Worm (Caenorhabditis elegans) whole organism, young adult: ENCODE data around the gene C26D10.4.

Source experiments
- C06A6.2 ChIP-seq: fragments of 200-800 bp; sonication (Bioruptor generic); conservative IDR thresholded peaks from 2 replicates; pipeline ENCODE4 v1.3.6; 2022; ENCODE audit warnings: missing genetic modification characterization, missing compliant biosample characterization
- D2030.7 ChIP-seq: fragments of 200-800 bp; sonication (Bioruptor generic); IDR thresholded peaks from 2 replicates; pipeline ENCODE4 v1.3.6; 2022; ENCODE audit warnings: missing genetic modification reagents, missing genetic modification characterization, missing compliant biosample characterization
- F23B12.7 ChIP-seq: sonication (generic microtip); optimal IDR thresholded peaks from 2 replicates; lab custom pipeline; 2017; ENCODE audit warnings: missing genetic modification characterization, mild to moderate bottlenecking, missing compliant biosample characterization, antibody characterized with exemption, moderate library complexity; ENCODE audit not compliant: insufficient read depth
- F33H1.4 ChIP-seq: fragments of 200-800 bp; sonication (Bioruptor generic); IDR thresholded peaks from 2 replicates; pipeline ENCODE4 v1.3.6; 2022; ENCODE audit warnings: missing genetic modification reagents, missing genetic modification characterization, missing compliant biosample characterization
- F37B4.10 ChIP-seq: fragments of 200-800 bp; sonication (Bioruptor generic); IDR thresholded peaks from 2 replicates; pipeline ENCODE4 v1.3.6; 2022; ENCODE audit warnings: missing genetic modification characterization, missing compliant biosample characterization
- F49E8.2 ChIP-seq: sonication (generic microtip); optimal IDR thresholded peaks from 3 replicates; lab custom pipeline; 2017; ENCODE audit warnings: missing genetic modification characterization, mild to moderate bottlenecking, missing compliant biosample characterization, antibody characterized with exemption, moderate library complexity; ENCODE audit not compliant: insufficient read depth
- F55B11.4 ChIP-seq: sonication (generic microtip); optimal IDR thresholded peaks from 2 replicates; lab custom pipeline; 2016; ENCODE audit warnings: missing compliant biosample characterization, missing genetic modification characterization, borderline replicate concordance; ENCODE audit not compliant: insufficient read depth
- Y79H2A.3 ChIP-seq: fragments of 200-800 bp; sonication (Bioruptor generic); conservative IDR thresholded peaks from 2 replicates; pipeline ENCODE4 v1.3.6; 2022; ENCODE audit warnings: missing genetic modification reagents, missing genetic modification characterization, missing compliant biosample characterization
- ZK185.1 ChIP-seq: sonication (generic microtip); optimal IDR thresholded peaks from 2 replicates; lab custom pipeline; 2016; ENCODE audit warnings: mild to moderate bottlenecking, missing genetic modification characterization, missing compliant biosample characterization; ENCODE audit not compliant: poor library complexity, severe bottlenecking
- aptf-2 ChIP-seq: fragments of 200-800 bp; sonication (Bioruptor generic); conservative IDR thresholded peaks from 2 replicates; pipeline ENCODE4 v1.3.6; 2022; ENCODE audit warnings: missing genetic modification reagents, missing genetic modification characterization, missing compliant biosample characterization
- aptf-3 ChIP-seq: fragments of 200-800 bp; sonication (Bioruptor generic); IDR thresholded peaks from 2 replicates; pipeline ENCODE4 v1.3.6; 2022; ENCODE audit warnings: missing genetic modification characterization, missing compliant biosample characterization
- atf-7 ChIP-seq: sonication (generic microtip); optimal IDR thresholded peaks from 2 replicates; lab custom pipeline; 2017; ENCODE audit warnings: mild to moderate bottlenecking, missing genetic modification characterization, missing compliant biosample characterization
- attf-3 ChIP-seq: fragments of 200-800 bp; sonication (Bioruptor generic); conservative IDR thresholded peaks from 2 replicates; pipeline ENCODE4 v1.3.6; 2022; ENCODE audit warnings: missing genetic modification reagents, missing genetic modification characterization, missing compliant biosample characterization
- attf-5 ChIP-seq: fragments of 200-800 bp; sonication (Bioruptor generic); optimal IDR thresholded peaks from 2 replicates; lab custom pipeline; 2018; ENCODE audit warnings: mild to moderate bottlenecking, missing genetic modification characterization, missing compliant biosample characterization
- attf-6 ChIP-seq: fragments of 200-800 bp; sonication (Bioruptor generic); IDR thresholded peaks from 2 replicates; pipeline ENCODE4 v1.3.6; 2022; ENCODE audit warnings: missing genetic modification reagents, missing genetic modification characterization, missing compliant biosample characterization
- cebp-1 ChIP-seq, 2 experiments: fragments of 200-800 bp in 1 of 2; sonication (Bioruptor generic) in 1 of 2; sonication (generic microtip) in 1 of 2; IDR thresholded peaks in 1 of 2; optimal IDR thresholded peaks in 1 of 2; 2 replicates each; pipeline versions ENCODE4 v1.3.6 to Lab custom; 2017 to 2022; ENCODE audit warnings: missing compliant biosample characterization in 2 of 2, missing genetic modification characterization in 2 of 2, mild to moderate bottlenecking in 1 of 2, missing genetic modification reagents in 1 of 2, moderate library complexity in 1 of 2
- cebp-2 ChIP-seq: fragments of 200-800 bp; sonication (Bioruptor generic); IDR thresholded peaks from 2 replicates; pipeline ENCODE4 v1.3.6; 2022; ENCODE audit warnings: missing genetic modification characterization, missing compliant biosample characterization
- ceh-100 ChIP-seq: fragments of 200-800 bp; sonication (Bioruptor generic); IDR thresholded peaks from 2 replicates; pipeline ENCODE4 v1.3.6; 2022; ENCODE audit warnings: missing genetic modification reagents, missing genetic modification characterization, missing compliant biosample characterization
- ceh-79 ChIP-seq: sonication (generic microtip); optimal IDR thresholded peaks from 2 replicates; lab custom pipeline; 2017; ENCODE audit warnings: mild to moderate bottlenecking, missing genetic modification characterization, missing compliant biosample characterization
- die-1 ChIP-seq: sonication (generic microtip); optimal IDR thresholded peaks from 2 replicates; lab custom pipeline; 2016; ENCODE audit warnings: missing genotype, mild to moderate bottlenecking, missing genetic modification characterization, missing compliant biosample characterization
- dpl-1 ChIP-seq: fragments of 150-350 bp; optimal IDR thresholded peaks from 2 replicates; lab custom pipeline; 2014; ENCODE audit warnings: missing biosample characterization, missing genetic modification reagents, missing genetic modification characterization
- efl-1 ChIP-seq: fragments of 150-350 bp; optimal IDR thresholded peaks from 2 replicates; lab custom pipeline; 2014; ENCODE audit warnings: missing biosample characterization, missing genetic modification reagents, missing genetic modification characterization
- fkh-3 ChIP-seq: sonication (generic microtip); optimal IDR thresholded peaks from 2 replicates; lab custom pipeline; 2016; ENCODE audit warnings: mild to moderate bottlenecking, missing genetic modification characterization, missing compliant biosample characterization
- gei-17 ChIP-seq: fragments of 200-800 bp; sonication (Bioruptor generic); optimal IDR thresholded peaks from 2 replicates; lab custom pipeline; 2018; ENCODE audit warnings: mild to moderate bottlenecking, missing genetic modification characterization, missing compliant biosample characterization
- hmg-1.2 ChIP-seq: fragments of 200-800 bp; sonication (Bioruptor generic); IDR thresholded peaks from 2 replicates; pipeline ENCODE4 v1.3.6; 2022; ENCODE audit warnings: missing genetic modification reagents, missing genetic modification characterization, missing compliant biosample characterization
- lag-1 ChIP-seq: fragments of 200-800 bp; sonication (Bioruptor generic); IDR thresholded peaks from 2 replicates; pipeline ENCODE4 v1.3.6; 2022; ENCODE audit warnings: missing genetic modification reagents, missing genetic modification characterization, missing compliant biosample characterization
- let-526 ChIP-seq: fragments of 200-800 bp; sonication (Bioruptor generic); IDR thresholded peaks from 2 replicates; pipeline ENCODE4 v1.3.6; 2022; ENCODE audit warnings: missing genetic modification reagents, missing genetic modification characterization, missing compliant biosample characterization
- lsl-1 ChIP-seq: fragments of 200-800 bp; sonication (Bioruptor generic); optimal IDR thresholded peaks from 2 replicates; lab custom pipeline; 2018; ENCODE audit warnings: mild to moderate bottlenecking, missing genetic modification characterization, moderate library complexity, missing compliant biosample characterization
- madf-3 ChIP-seq: fragments of 200-800 bp; sonication (Bioruptor generic); IDR thresholded peaks from 2 replicates; pipeline ENCODE4 v1.3.6; 2022; ENCODE audit warnings: missing genetic modification reagents, missing genetic modification characterization, missing compliant biosample characterization
- madf-6 ChIP-seq: fragments of 200-800 bp; sonication (Bioruptor generic); IDR thresholded peaks from 2 replicates; pipeline ENCODE4 v1.3.6; 2022; ENCODE audit warnings: missing genetic modification reagents, missing genetic modification characterization, missing compliant biosample characterization
- mxl-1 ChIP-seq: sonication (generic microtip); optimal IDR thresholded peaks from 2 replicates; lab custom pipeline; 2016; ENCODE audit warnings: missing genetic modification characterization, missing compliant biosample characterization
- nfya-2 ChIP-seq: fragments of 200-800 bp; sonication (Bioruptor generic); IDR thresholded peaks from 2 replicates; pipeline ENCODE4 v1.3.6; 2022; ENCODE audit warnings: missing genetic modification reagents, missing genetic modification characterization, missing compliant biosample characterization
- pbrm-1 ChIP-seq: fragments of 200-800 bp; sonication (Bioruptor generic); IDR thresholded peaks from 2 replicates; pipeline ENCODE4 v1.3.6; 2022; ENCODE audit warnings: missing genetic modification reagents, missing genetic modification characterization, missing compliant biosample characterization
- rcor-1 ChIP-seq: fragments of 200-800 bp; sonication (Bioruptor generic); IDR thresholded peaks from 2 replicates; pipeline ENCODE4 v1.3.6; 2022; ENCODE audit warnings: missing genetic modification reagents, missing genetic modification characterization, missing compliant biosample characterization
- repo-1 ChIP-seq: sonication (generic microtip); optimal IDR thresholded peaks from 2 replicates; lab custom pipeline; 2017; ENCODE audit warnings: mild to moderate bottlenecking, missing genetic modification characterization, missing compliant biosample characterization
- rpc-1 ChIP-seq, 2 experiments: fragments of 150-350 bp in 1 of 2; sonication (generic microtip) in 1 of 2; optimal IDR thresholded peaks; 2 replicates each; lab custom pipeline; 2014 to 2018; ENCODE audit warnings: missing biosample characterization in 1 of 2, missing genetic modification characterization in 1 of 2, missing genetic modification reagents in 1 of 2, missing genotype in 1 of 2
- snpc-1.1 ChIP-seq: sonication (generic microtip); optimal IDR thresholded peaks from 2 replicates; lab custom pipeline; 2017; ENCODE audit warnings: missing genetic modification characterization, mild to moderate bottlenecking, missing compliant biosample characterization, antibody characterized with exemption, moderate library complexity, missing genotype, missing genetic modification reagents; ENCODE audit not compliant: insufficient read depth
- snpc-1.3 ChIP-seq: sonication (generic microtip); optimal IDR thresholded peaks from 2 replicates; lab custom pipeline; 2017; ENCODE audit warnings: missing genetic modification characterization, mild to moderate bottlenecking, missing compliant biosample characterization, antibody characterized with exemption, moderate library complexity, missing genotype, missing genetic modification reagents; ENCODE audit not compliant: insufficient read depth
- snpc-4 ChIP-seq, 5 experiments: fragments of 150-350 bp in 1 of 5; sonication (generic microtip) in 4 of 5; optimal IDR thresholded peaks; 2 replicates each; lab custom pipeline; 2014 to 2018; ENCODE audit warnings: missing genetic modification characterization in 5 of 5, missing biosample characterization in 3 of 5, antibody characterized with exemption in 2 of 5, mild to moderate bottlenecking in 2 of 5, missing compliant biosample characterization in 2 of 5, missing genotype in 2 of 5, moderate library complexity in 2 of 5, missing genetic modification reagents in 1 of 5
- tlf-1 ChIP-seq: fragments of 200-800 bp; sonication (Bioruptor generic); optimal IDR thresholded peaks from 2 replicates; lab custom pipeline; 2018; ENCODE audit warnings: mild to moderate bottlenecking, missing genetic modification characterization, missing compliant biosample characterization
- xnd-1 ChIP-seq: sonication (generic microtip); optimal IDR thresholded peaks from 2 replicates; lab custom pipeline; 2016; ENCODE audit warnings: missing genotype, missing genetic modification reagents, missing genetic modification characterization, missing compliant biosample characterization
- zim-3 ChIP-seq: sonication (generic microtip); optimal IDR thresholded peaks from 2 replicates; lab custom pipeline; 2017; ENCODE audit warnings: mild to moderate bottlenecking, missing genetic modification characterization, moderate library complexity, missing compliant biosample characterization
- ztf-22 ChIP-seq: fragments of 200-800 bp; sonication (Bioruptor generic); optimal IDR thresholded peaks from 2 replicates; lab custom pipeline; 2018; ENCODE audit warnings: mild to moderate bottlenecking, missing genetic modification characterization, moderate library complexity, missing compliant biosample characterization
- ztf-25 ChIP-seq: fragments of 200-800 bp; sonication (Bioruptor generic); IDR thresholded peaks from 2 replicates; pipeline ENCODE4 v1.3.6; 2022; ENCODE audit warnings: missing genetic modification reagents, missing genetic modification characterization, missing compliant biosample characterization

C26D10.4 gene

ce11 chrII:8321244-8321643 is 8.3 kb upstream of the C26D10.4 start, which contains the start of gene shw-1:
Gene shw-1, minus strand, starts transcription at chrII:8321471.
- TF ChIP-seq snpc-1.1 (no peak), atf-7 (tag; lab: Kevin White, UChicago) (no peak), aptf-2 (no peak), zim-3 (tag; lab: Kevin White, UChicago) (no peak), lsl-1 (GFP tag; lab: Kevin White, UChicago) (no peak), attf-6 (GFP tag; lab: Robert Waterston, UW) (no peak), dpl-1 (GFP tag; lab: Kevin White, UChicago) (no peak), die-1 (tag; lab: Kevin White, UChicago) (no peak), attf-3 (GFP tag; lab: Robert Waterston, UW) (no peak), ztf-22 (GFP tag; lab: Kevin White, UChicago) (no peak), D2030.7 (no peak), nfya-2 (GFP tag; lab: Robert Waterston, UW) (no peak), C06A6.2 (GFP tag; lab: Robert Waterston, UW) (no peak), cebp-2 (GFP tag; lab: Robert Waterston, UW) (no peak), F55B11.4 (tag; lab: Kevin White, UChicago) (no peak), gei-17 (GFP tag; lab: Kevin White, UChicago) (no peak), let-526 (no peak), repo-1 (tag; lab: Kevin White, UChicago) (no peak), F37B4.10 (no peak)

ce11 chrII:8325002-8325539 is 4.5 kb upstream of the C26D10.4 start, which contains the start of the genes ran-3 and C26D10.3:
Gene ran-3, minus strand, starts transcription at chrII:8325052.
Gene C26D10.3, plus strand, starts transcription at chrII:8325386.
- TF ChIP-seq fkh-3 (tag; lab: Kevin White, UChicago) (no peak), lsl-1 (GFP tag; lab: Kevin White, UChicago) (no peak), F33H1.4 (peak; percentile 19; the same call in 1 of the 2 replicates), rpc-1 (optimal IDR thresholded peaks at IDR 0.05; lab: Kevin White, UChicago) (peak; percentile 34), rpc-1 (tag; optimal IDR thresholded peaks at IDR 0.05; lab: Kevin White, UChicago) (no peak), mxl-1 (no peak), F49E8.2 (no peak), F23B12.7 (tag; lab: Kevin White, UChicago) (peak; percentile 24), ztf-25 (GFP tag; lab: Robert Waterston, UW) (no peak), ZK185.1 (tag; lab: Kevin White, UChicago) (peak; percentile 46), rcor-1 (GFP tag; lab: Robert Waterston, UW) (no peak), zim-3 (tag; lab: Kevin White, UChicago) (no peak), efl-1 (GFP tag; lab: Kevin White, UChicago) (no peak), snpc-4 (GFP tag; optimal IDR thresholded peaks at IDR 0.05; lab: Kevin White, UChicago) (no peak), snpc-4 (tag; optimal IDR thresholded peaks at IDR 0.05; lab: Kevin White, UChicago) (peak in 1 of 4 experiments; percentile 5), tlf-1 (GFP tag; lab: Kevin White, UChicago) (no peak), madf-6 (GFP tag; lab: Robert Waterston, UW) (peak; percentile 47), hmg-1.2 (GFP tag; lab: Robert Waterston, UW) (peak; percentile 23; the same call in 1 of the 2 replicates), ceh-79 (no peak), ztf-22 (GFP tag; lab: Kevin White, UChicago) (no peak), repo-1 (tag; lab: Kevin White, UChicago) (no peak), lag-1 (GFP tag; lab: Robert Waterston, UW) (no peak), attf-5 (GFP tag; lab: Kevin White, UChicago) (peak; percentile 49), Y79H2A.3 (GFP tag; lab: Robert Waterston, UW) (no peak), madf-3 (0 out of 2 replicates have a peak, but pooled peaks have one; percentile 10), attf-6 (GFP tag; lab: Robert Waterston, UW) (no peak), pbrm-1 (GFP tag; lab: Robert Waterston, UW) (no peak), aptf-3 (GFP tag; lab: Robert Waterston, UW) (no peak), snpc-1.3 (tag; lab: Kevin White, UChicago) (peak; percentile 14), xnd-1 (tag; lab: Kevin White, UChicago) (no peak), cebp-1 (GFP tag; IDR thresholded peaks at IDR 0.05; lab: Robert Waterston, UW) (no peak), cebp-1 (tag; optimal IDR thresholded peaks at IDR 0.05; lab: Kevin White, UChicago) (peak; percentile 43), atf-7 (tag; lab: Kevin White, UChicago) (no peak), ceh-100 (GFP tag; lab: Robert Waterston, UW) (peak; percentile 34; the same call in 1 of the 2 replicates)
